ENCODE assay signal across 5 fruit fly cellular contexts in the genomic region with DNA sequence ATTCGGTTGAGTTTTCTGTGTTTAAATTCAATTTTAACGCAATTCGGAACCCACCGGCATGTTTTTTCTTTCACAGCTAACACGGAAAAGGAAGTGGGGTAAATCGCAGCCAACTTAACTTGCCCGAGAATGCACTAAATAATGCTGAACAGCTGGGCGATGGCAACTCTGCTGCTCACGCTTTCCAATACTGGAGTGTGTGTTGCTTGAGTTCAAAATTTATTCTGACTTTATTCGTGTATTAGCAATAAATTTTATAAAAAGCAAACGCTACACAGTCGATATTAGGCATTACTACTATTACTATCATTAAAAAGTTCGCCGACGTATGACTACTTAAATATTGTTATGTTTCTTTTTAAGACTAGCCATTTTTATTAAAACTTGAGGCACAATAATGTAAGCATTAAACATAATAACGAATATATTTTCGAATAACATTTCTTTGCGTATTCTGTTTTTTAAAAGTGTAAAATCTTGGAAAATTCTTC.
TF ChIP-seq lines count a peak whose summit lies in the region.

A gene (minus strand): TSS at position 136 of the 491 bp plus-strand sequence.
A gene (plus strand): TSS at position 280 of the 491 bp plus-strand sequence.

- peak; percentile 74 for TF ChIP-seq CTCF in whole organism, embryonic (GFP tag; optimal IDR thresholded peaks at IDR 0.05; lab: Kevin White, UChicago)

TF ChIP-seq in whole organism, adult, 20 proteins besides CTCF, POLR2A, EP300 and RAD21 (continues in another document):
- TF ChIP-seq CG11617 (GFP tag; optimal IDR thresholded peaks at IDR 0.05; lab: Kevin White, UChicago) (peak; percentile 99), CG14711 (tag; optimal IDR thresholded peaks at IDR 0.05; lab: Kevin White, UChicago) (peak; percentile 97), Crg-1 (GFP tag; optimal IDR thresholded peaks at IDR 0.05; lab: Kevin White, UChicago) (peak; percentile 100), tj (GFP tag; optimal IDR thresholded peaks at IDR 0.05; lab: Kevin White, UChicago) (peak; percentile 85), Mnt (GFP tag; optimal IDR thresholded peaks at IDR 0.05; lab: Kevin White, UChicago) (peak; percentile 98), Hr96 (GFP tag; optimal IDR thresholded peaks at IDR 0.05; lab: Kevin White, UChicago) (peak; percentile 99), CG7101 (tag; optimal IDR thresholded peaks at IDR 0.05; lab: Kevin White, UChicago) (peak; percentile 99), toe (GFP tag; optimal IDR thresholded peaks at IDR 0.05; lab: Kevin White, UChicago) (peak; percentile 98), CG5204 (GFP tag; optimal IDR thresholded peaks at IDR 0.05; lab: Kevin White, UChicago) (peak; percentile 97), pad (GFP tag; optimal IDR thresholded peaks at IDR 0.05; lab: Kevin White, UChicago) (peak; percentile 95), ovo (GFP tag; optimal IDR thresholded peaks at IDR 0.05; lab: Kevin White, UChicago) (peak; percentile 100), CG7045 (GFP tag; optimal IDR thresholded peaks at IDR 0.05; lab: Kevin White, UChicago) (peak; percentile 98), cic (GFP tag; optimal IDR thresholded peaks at IDR 0.05; lab: Kevin White, UChicago) (peak; percentile 93), CG1620 (GFP tag; optimal IDR thresholded peaks at IDR 0.05; lab: Kevin White, UChicago) (peak; percentile 100), kay (GFP tag; lab: Kevin White, UChicago; ENCODE audit: borderline replicate concordance) (peak; percentile 86), cnc (optimal IDR thresholded peaks at IDR 0.05; lab: Kevin White, UChicago) (no peak)

TF ChIP-seq in whole organism, embryonic, 481 proteins besides CTCF, POLR2A, EP300 and RAD21 (continues in another document):
- TF ChIP-seq pan (optimal IDR thresholded peaks at IDR 0.05; lab: Kevin White, UChicago) (no peak), pan (GFP tag; optimal IDR thresholded peaks at IDR 0.05 in 1 of 2, IDR thresholded peaks at IDR 0.05 in 1 of 2) (peak in 1 of 2 experiments; percentile 97), CG14050 (GFP tag; IDR thresholded peaks at IDR 0.05; lab: Robert Waterston, UW) (peak; percentile 93), CG3838 (GFP tag; optimal IDR thresholded peaks at IDR 0.05; lab: Kevin White, UChicago) (peak; percentile 98), CG12659 (GFP tag; optimal IDR thresholded peaks at IDR 0.05; lab: Kevin White, UChicago) (peak; percentile 99), sna (GFP tag; IDR thresholded peaks at IDR 0.05; lab: Robert Waterston, UW; ENCODE audit: partially characterized antibody) (no peak), Dek (tag; optimal IDR thresholded peaks at IDR 0.05; lab: Kevin White, UChicago) (peak; percentile 95), CG12236 (GFP tag; optimal IDR thresholded peaks at IDR 0.05; lab: Kevin White, UChicago) (peak; percentile 97), stwl (tag; optimal IDR thresholded peaks at IDR 0.05; lab: Kevin White, UChicago) (peak; percentile 95), z (GFP tag; IDR thresholded peaks at IDR 0.05; lab: Robert Waterston, UW) (peak; percentile 78), E2f1 (GFP tag; IDR thresholded peaks at IDR 0.05; lab: Robert Waterston, UW) (peak; percentile 94), dati (GFP tag; IDR thresholded peaks at IDR 0.05; lab: Robert Waterston, UW) (peak; percentile 96), twi (tag; optimal IDR thresholded peaks at IDR 0.05; lab: Kevin White, UChicago) (peak; percentile 93), Taf1 (GFP tag; IDR thresholded peaks at IDR 0.05; lab: Robert Waterston, UW) (peak; percentile 81; the same call in 1 of the 2 replicates), ham (GFP tag; IDR thresholded peaks at IDR 0.05; lab: Robert Waterston, UW) (peak; percentile 94), NfI (GFP tag; optimal IDR thresholded peaks at IDR 0.05; lab: Kevin White, UChicago) (peak; percentile 100), CG11093 (GFP tag; IDR thresholded peaks at IDR 0.05; lab: Robert Waterston, UW) (peak; percentile 85)

TF ChIP-seq in whole organism, prepupa, 60 proteins besides CTCF, POLR2A, EP300 and RAD21 (continues in another document):
- TF ChIP-seq CG8119 (GFP tag; IDR thresholded peaks at IDR 0.05; lab: Robert Waterston, UW) (peak; percentile 57; the same call in 2 of the 3 replicates), Eip78C (GFP tag; lab: Kevin White, UChicago) (peak; percentile 97), CG6163 (GFP tag; IDR thresholded peaks at IDR 0.05; lab: Robert Waterston, UW) (peak; percentile 96), CG4318 (GFP tag; optimal IDR thresholded peaks at IDR 0.05; lab: Kevin White, UChicago) (no peak), Sox15 (GFP tag; optimal IDR thresholded peaks at IDR 0.05; lab: Kevin White, UChicago) (peak; percentile 92), CG8632 (GFP tag; optimal IDR thresholded peaks at IDR 0.05; lab: Kevin White, UChicago) (peak; percentile 89), CG6808 (GFP tag; optimal IDR thresholded peaks at IDR 0.05; lab: Kevin White, UChicago) (peak; percentile 90), CG1621 (tag; optimal IDR thresholded peaks at IDR 0.05; lab: Kevin White, UChicago) (peak; percentile 90), CG6854 (GFP tag; optimal IDR thresholded peaks at IDR 0.05; lab: Kevin White, UChicago) (peak; percentile 98), dac (GFP tag; optimal IDR thresholded peaks at IDR 0.05; lab: Kevin White, UChicago) (peak; percentile 91), vri (GFP tag; optimal IDR thresholded peaks at IDR 0.05; lab: Kevin White, UChicago) (peak; percentile 96), CG32006 (GFP tag; optimal IDR thresholded peaks at IDR 0.05; lab: Kevin White, UChicago) (peak; percentile 75), CG11902 (GFP tag; optimal IDR thresholded peaks at IDR 0.05; lab: Kevin White, UChicago) (peak; percentile 93), CG31627 (GFP tag; optimal IDR thresholded peaks at IDR 0.05; lab: Kevin White, UChicago) (peak; percentile 97), Blimp-1 (GFP tag; optimal IDR thresholded peaks at IDR 0.05; lab: Kevin White, UChicago) (peak; percentile 90), Ets21C (GFP tag; optimal IDR thresholded peaks at IDR 0.05; lab: Kevin White, UChicago) (peak; percentile 89), svp (GFP tag; lab: Kevin White, UChicago) (no peak), Gug (GFP tag; IDR thresholded peaks at IDR 0.05; lab: Robert Waterston, UW) (peak; percentile 77)

TF ChIP-seq in whole organism, pupa, 21 proteins besides CTCF, POLR2A, EP300 and RAD21 (continues in another document):
- TF ChIP-seq Pif1B (GFP tag; optimal IDR thresholded peaks at IDR 0.05; lab: Kevin White, UChicago) (no peak), EcR (GFP tag; optimal IDR thresholded peaks at IDR 0.05; lab: Kevin White, UChicago) (no peak), Pif1A (GFP tag; optimal IDR thresholded peaks at IDR 0.05; lab: Kevin White, UChicago) (peak; percentile 92), CG17806 (tag; optimal IDR thresholded peaks at IDR 0.05; lab: Kevin White, UChicago) (peak; percentile 71), CG34367 (tag; optimal IDR thresholded peaks at IDR 0.05; lab: Kevin White, UChicago) (peak; percentile 91), rn (GFP tag; IDR thresholded peaks at IDR 0.05; lab: Robert Waterston, UW) (peak; percentile 87), CG32121 (GFP tag; IDR thresholded peaks at IDR 0.05; lab: Robert Waterston, UW) (peak; percentile 67), gl (tag; optimal IDR thresholded peaks at IDR 0.05; lab: Kevin White, UChicago) (peak; percentile 80), D1 (tag; optimal IDR thresholded peaks at IDR 0.05; lab: Kevin White, UChicago) (no peak), CG8301 (tag; optimal IDR thresholded peaks at IDR 0.05; lab: Kevin White, UChicago) (no peak), Ets98B (GFP tag; IDR thresholded peaks at IDR 0.05; lab: Robert Waterston, UW) (peak; percentile 86), CG13204 (GFP tag; optimal IDR thresholded peaks at IDR 0.05; lab: Kevin White, UChicago) (no peak), CG14655 (GFP tag; optimal IDR thresholded peaks at IDR 0.05; lab: Kevin White, UChicago) (no peak), fd96Ca (GFP tag; IDR thresholded peaks at IDR 0.05; lab: Robert Waterston, UW) (no peak; the same call in 1 of the 3 replicates), CG8159 (tag; optimal IDR thresholded peaks at IDR 0.05; lab: Kevin White, UChicago) (peak; percentile 81), CG4496 (GFP tag; IDR thresholded peaks at IDR 0.05; lab: Robert Waterston, UW) (peak; percentile 97), CG12605 (GFP tag; IDR thresholded peaks at IDR 0.05; lab: Robert Waterston, UW) (peak; percentile 89), CG15710 (tag; optimal IDR thresholded peaks at IDR 0.05; lab: Kevin White, UChicago) (peak; percentile 90), Snoo (tag; optimal IDR thresholded peaks at IDR 0.05; lab: Kevin White, UChicago) (peak; percentile 98), CG9948 (tag; optimal IDR thresholded peaks at IDR 0.05; lab: Kevin White, UChicago) (peak; percentile 67)

TF ChIP-seq in whole organism, wandering third instar larva, 38 proteins besides CTCF, POLR2A, EP300 and RAD21 (continues in another document):
- TF ChIP-seq CG32264 (GFP tag; optimal IDR thresholded peaks at IDR 0.05; lab: Kevin White, UChicago) (peak; percentile 91), lola (GFP tag; optimal IDR thresholded peaks at IDR 0.05; lab: Kevin White, UChicago) (no peak), brk (GFP tag; optimal IDR thresholded peaks at IDR 0.05; lab: Kevin White, UChicago) (no peak), N (GFP tag; optimal IDR thresholded peaks at IDR 0.05; lab: Kevin White, UChicago) (no peak), psq (GFP tag; optimal IDR thresholded peaks at IDR 0.05; lab: Kevin White, UChicago) (peak; percentile 89), woc (GFP tag; optimal IDR thresholded peaks at IDR 0.05; lab: Kevin White, UChicago) (peak; percentile 77), h (GFP tag; optimal IDR thresholded peaks at IDR 0.05; lab: Kevin White, UChicago) (peak; percentile 96), Myc (optimal IDR thresholded peaks at IDR 0.05; lab: Kevin White, UChicago) (peak; percentile 25), CG9705 (GFP tag; optimal IDR thresholded peaks at IDR 0.05; lab: Kevin White, UChicago) (peak; percentile 99), pan (optimal IDR thresholded peaks at IDR 0.05; lab: Kevin White, UChicago) (no peak), sv (GFP tag; optimal IDR thresholded peaks at IDR 0.05; lab: Kevin White, UChicago) (peak; percentile 96), ey (GFP tag; optimal IDR thresholded peaks at IDR 0.05; lab: Kevin White, UChicago) (peak; percentile 90), Sp1 (GFP tag; optimal IDR thresholded peaks at IDR 0.05; lab: Kevin White, UChicago) (peak; percentile 97), CrebA (GFP tag; optimal IDR thresholded peaks at IDR 0.05; lab: Kevin White, UChicago; ENCODE audit: borderline replicate concordance) (no peak), OdsH (GFP tag; optimal IDR thresholded peaks at IDR 0.05; lab: Kevin White, UChicago) (peak; percentile 95), Hr83 (GFP tag; optimal IDR thresholded peaks at IDR 0.05; lab: Kevin White, UChicago; ENCODE audit: poor library complexity, severe bottlenecking) (peak; percentile 99), sage (GFP tag; optimal IDR thresholded peaks at IDR 0.05; lab: Kevin White, UChicago) (peak; percentile 66), dmrt93B (GFP tag; optimal IDR thresholded peaks at IDR 0.05; lab: Kevin White, UChicago) (peak; percentile 99), foxo (GFP tag; optimal IDR thresholded peaks at IDR 0.05; lab: Kevin White, UChicago) (peak; percentile 81 to 97), Dfd (GFP tag; optimal IDR thresholded peaks at IDR 0.05; lab: Kevin White, UChicago) (no peak)
